Worm (Caenorhabditis elegans) whole organism, L4 larva: ENCODE data around the gene his-8.

Source experiments
- F49E8.2 ChIP-seq: sonication (generic microtip); optimal IDR thresholded peaks from 2 replicates; lab custom pipeline; 2016; ENCODE audit warnings: missing compliant biosample characterization, mild to moderate bottlenecking, missing genetic modification characterization, borderline replicate concordance
- T26A8.4 ChIP-seq: fragments of 200-800 bp; sonication (Bioruptor generic); IDR thresholded peaks from 2 replicates; pipeline ENCODE4 v1.3.6; 2022; ENCODE audit warnings: missing genetic modification characterization, missing compliant biosample characterization
- Y75B8A.6 ChIP-seq: fragments of 200-800 bp; sonication (Bioruptor generic); IDR thresholded peaks from 2 replicates; pipeline ENCODE4 v1.3.6; 2022; ENCODE audit warnings: missing genetic modification reagents, missing genetic modification characterization, missing compliant biosample characterization
- ZK546.5 ChIP-seq, 2 experiments: sonication (generic microtip); optimal IDR thresholded peaks; 2 replicates each; lab custom pipeline; 2017; ENCODE audit warnings: missing biosample characterization in 2 of 2, missing genetic modification characterization in 2 of 2
- ceh-20 ChIP-seq: fragments of 200-800 bp; sonication (Bioruptor generic); IDR thresholded peaks from 2 replicates; pipeline ENCODE4 v1.3.6; 2022; ENCODE audit warnings: missing genetic modification reagents, missing genetic modification characterization, missing compliant biosample characterization
- ceh-28 ChIP-seq: fragments of 150-350 bp; optimal IDR thresholded peaks from 2 replicates; lab custom pipeline; 2014; ENCODE audit warnings: missing biosample characterization, missing genetic modification reagents, missing genetic modification characterization
- ceh-32 ChIP-seq: sonication (generic microtip); optimal IDR thresholded peaks from 2 replicates; lab custom pipeline; 2016; ENCODE audit warnings: mild to moderate bottlenecking, missing genetic modification characterization, missing compliant biosample characterization; ENCODE audit not compliant: poor library complexity
- ceh-82 ChIP-seq: sonication (generic microtip); optimal IDR thresholded peaks from 2 replicates; lab custom pipeline; 2017; ENCODE audit warnings: missing biosample characterization, missing genetic modification characterization
- cey-2 ChIP-seq: sonication (generic microtip); optimal IDR thresholded peaks from 3 replicates; lab custom pipeline; 2017; ENCODE audit warnings: missing genetic modification characterization, mild to moderate bottlenecking, missing compliant biosample characterization, antibody characterized with exemption, borderline replicate concordance; ENCODE audit not compliant: insufficient read depth
- ctbp-1 ChIP-seq: fragments of 200-800 bp; sonication (Bioruptor generic); IDR thresholded peaks from 2 replicates; pipeline ENCODE4 v1.3.6; 2022; ENCODE audit warnings: missing genetic modification reagents, missing genetic modification characterization, missing compliant biosample characterization
- daf-12 ChIP-seq: fragments of 150-350 bp; optimal IDR thresholded peaks from 2 replicates; lab custom pipeline; 2014; ENCODE audit warnings: missing biosample characterization, missing genetic modification reagents, missing genetic modification characterization
- daf-16 ChIP-seq, 3 experiments: sonication (generic microtip); optimal IDR thresholded peaks; 2 replicates each; lab custom pipeline; 2016 to 2017; ENCODE audit warnings: missing genetic modification characterization in 3 of 3, missing genetic modification reagents in 3 of 3, mild to moderate bottlenecking in 2 of 3, missing compliant biosample characterization in 2 of 3, missing biosample characterization in 1 of 3, moderate library complexity in 1 of 3
- daf-19 ChIP-seq: fragments of 200-800 bp; sonication (Bioruptor generic); conservative IDR thresholded peaks from 2 replicates; pipeline ENCODE4 v1.3.6; 2022; ENCODE audit warnings: missing genetic modification characterization, missing compliant biosample characterization
- daf-8 ChIP-seq: fragments of 200-800 bp; sonication (Bioruptor generic); IDR thresholded peaks from 2 replicates; pipeline ENCODE4 v1.3.6; 2022; ENCODE audit warnings: missing genetic modification characterization, missing compliant biosample characterization
- duxl-1 ChIP-seq: sonication (generic microtip); optimal IDR thresholded peaks from 2 replicates; lab custom pipeline; 2016; ENCODE audit warnings: mild to moderate bottlenecking, missing genetic modification characterization, moderate library complexity, missing compliant biosample characterization; ENCODE audit not compliant: poor library complexity
- dve-1 ChIP-seq: sonication (generic microtip); optimal IDR thresholded peaks from 2 replicates; lab custom pipeline; 2017; ENCODE audit warnings: antibody characterized with exemption, mild to moderate bottlenecking, missing genetic modification characterization, missing compliant biosample characterization; ENCODE audit not compliant: insufficient read depth
- egl-27 ChIP-seq: sonication (generic microtip); optimal IDR thresholded peaks from 3 replicates; lab custom pipeline; 2017; ENCODE audit warnings: missing biosample characterization, missing genetic modification reagents, missing genetic modification characterization
- fkh-10 ChIP-seq: fragments of 150-350 bp; optimal IDR thresholded peaks from 2 replicates; lab custom pipeline; 2014; ENCODE audit warnings: missing biosample characterization, missing genetic modification reagents, missing genetic modification characterization
- hlh-30 ChIP-seq: sonication (generic microtip); optimal IDR thresholded peaks from 2 replicates; lab custom pipeline; 2017; ENCODE audit warnings: antibody characterized with exemption, mild to moderate bottlenecking, missing genetic modification characterization, missing compliant biosample characterization; ENCODE audit not compliant: insufficient read depth
- jun-1 ChIP-seq: fragments of 150-350 bp; optimal IDR thresholded peaks from 2 replicates; lab custom pipeline; 2014; ENCODE audit warnings: missing biosample characterization, missing genetic modification reagents, missing genetic modification characterization
- lim-7 ChIP-seq: fragments of 200-800 bp; sonication (Bioruptor generic); IDR thresholded peaks from 2 replicates; pipeline ENCODE4 v1.3.6; 2022; ENCODE audit warnings: missing genetic modification characterization, missing compliant biosample characterization
- lin-1 ChIP-seq: fragments of 200-800 bp; sonication (Bioruptor generic); IDR thresholded peaks from 2 replicates; pipeline ENCODE4 v1.3.6; 2022; ENCODE audit warnings: missing genetic modification reagents, missing genetic modification characterization, missing compliant biosample characterization
- lin-13 ChIP-seq: fragments of 150-350 bp; optimal IDR thresholded peaks from 2 replicates; lab custom pipeline; 2014; ENCODE audit warnings: missing biosample characterization, missing genetic modification reagents, missing genetic modification characterization
- lin-15B ChIP-seq: fragments of 150-350 bp; sonication (generic microtip); optimal IDR thresholded peaks from 3 replicates; lab custom pipeline; 2014; ENCODE audit warnings: missing biosample characterization, missing genetic modification characterization
- lin-29 ChIP-seq: fragments of 200-800 bp; sonication (Bioruptor generic); IDR thresholded peaks from 2 replicates; pipeline ENCODE4 v1.3.6; 2022; ENCODE audit warnings: missing genetic modification reagents, missing genetic modification characterization, missing compliant biosample characterization
- lin-38 ChIP-seq: fragments of 200-800 bp; sonication (Bioruptor generic); IDR thresholded peaks from 2 replicates; pipeline ENCODE4 v1.3.6; 2022; ENCODE audit warnings: missing genetic modification reagents, missing genetic modification characterization, missing compliant biosample characterization
- lin-39 ChIP-seq: fragments of 150-350 bp; optimal IDR thresholded peaks from 2 replicates; lab custom pipeline; 2014; ENCODE audit warnings: missing biosample characterization, missing genetic modification reagents, missing genetic modification characterization
- lir-3 ChIP-seq: sonication (generic microtip); optimal IDR thresholded peaks from 2 replicates; lab custom pipeline; 2016; ENCODE audit warnings: mild to moderate bottlenecking, missing genetic modification characterization, missing compliant biosample characterization
- mdt-29 ChIP-seq: fragments of 200-800 bp; sonication (Bioruptor generic); IDR thresholded peaks from 2 replicates; pipeline ENCODE4 v1.3.6; 2022; ENCODE audit warnings: missing genetic modification reagents, missing genetic modification characterization, missing compliant biosample characterization
- mes-2 ChIP-seq: sonication (generic microtip); optimal IDR thresholded peaks from 2 replicates; lab custom pipeline; 2016; ENCODE audit warnings: missing genotype, mild to moderate bottlenecking, missing genetic modification characterization, missing compliant biosample characterization; ENCODE audit not compliant: poor library complexity, severe bottlenecking
- nhr-102 ChIP-seq: sonication (generic microtip); optimal IDR thresholded peaks from 2 replicates; lab custom pipeline; 2016; ENCODE audit warnings: mild to moderate bottlenecking, missing genetic modification characterization, moderate library complexity, missing compliant biosample characterization
- nhr-25 ChIP-seq: sonication (generic microtip); optimal IDR thresholded peaks from 2 replicates; lab custom pipeline; 2017; ENCODE audit warnings: missing genetic modification characterization, mild to moderate bottlenecking, missing compliant biosample characterization, antibody characterized with exemption, moderate library complexity, borderline replicate concordance; ENCODE audit not compliant: insufficient read depth
- nhr-28 ChIP-seq: fragments of 150-350 bp; optimal IDR thresholded peaks from 2 replicates; lab custom pipeline; 2014; ENCODE audit warnings: missing biosample characterization, missing genetic modification characterization
- nhr-42 ChIP-seq: fragments of 200-800 bp; sonication (Bioruptor generic); IDR thresholded peaks from 2 replicates; pipeline ENCODE4 v1.3.6; 2022; ENCODE audit warnings: missing genetic modification characterization, missing compliant biosample characterization
- nhr-48 ChIP-seq: sonication (generic microtip); optimal IDR thresholded peaks from 2 replicates; lab custom pipeline; 2016; ENCODE audit warnings: mild to moderate bottlenecking, missing genetic modification characterization, missing compliant biosample characterization
- nhr-6 ChIP-seq: fragments of 150-350 bp; optimal IDR thresholded peaks from 2 replicates; lab custom pipeline; 2014; ENCODE audit warnings: missing biosample characterization, missing genetic modification characterization
- nhr-76 ChIP-seq: fragments of 150-350 bp; optimal IDR thresholded peaks from 2 replicates; lab custom pipeline; 2014; ENCODE audit warnings: missing biosample characterization, missing genetic modification characterization
- php-3 ChIP-seq: fragments of 200-800 bp; sonication (Bioruptor generic); IDR thresholded peaks from 2 replicates; pipeline ENCODE4 v1.3.6; 2022; ENCODE audit warnings: missing genetic modification reagents, missing genetic modification characterization, missing compliant biosample characterization
- saeg-2 ChIP-seq: fragments of 200-800 bp; sonication (Bioruptor generic); IDR thresholded peaks from 2 replicates; pipeline ENCODE4 v1.3.6; 2022; ENCODE audit warnings: missing genetic modification reagents, missing genetic modification characterization, missing compliant biosample characterization
- sdz-12 ChIP-seq: fragments of 200-800 bp; sonication (Bioruptor generic); optimal IDR thresholded peaks from 2 replicates; lab custom pipeline; 2018; ENCODE audit warnings: mild to moderate bottlenecking, missing genetic modification characterization, missing compliant biosample characterization
- set-16 ChIP-seq: fragments of 200-800 bp; sonication (Bioruptor generic); IDR thresholded peaks from 2 replicates; pipeline ENCODE4 v1.3.6; 2022; ENCODE audit warnings: missing genetic modification reagents, missing genetic modification characterization, missing compliant biosample characterization
- skn-1 ChIP-seq: fragments of 150-350 bp; optimal IDR thresholded peaks from 2 replicates; lab custom pipeline; 2014; ENCODE audit warnings: missing biosample characterization, missing genetic modification characterization
- spr-3 ChIP-seq: fragments of 200-800 bp; sonication (Bioruptor generic); optimal IDR thresholded peaks from 2 replicates; lab custom pipeline; 2018; ENCODE audit warnings: mild to moderate bottlenecking, missing genetic modification characterization, missing compliant biosample characterization
- tra-1 ChIP-seq: fragments of 200-800 bp; sonication (Bioruptor generic); IDR thresholded peaks from 2 replicates; pipeline ENCODE4 v1.3.6; 2022; ENCODE audit warnings: missing genetic modification reagents, missing genetic modification characterization, missing compliant biosample characterization
- unc-130 ChIP-seq: sonication (generic microtip); optimal IDR thresholded peaks from 2 replicates; lab custom pipeline; 2016; ENCODE audit warnings: missing genetic modification reagents, missing genetic modification characterization, missing compliant biosample characterization
- unc-62 ChIP-seq, 3 experiments: fragments of 150-350 bp in 1 of 3; sonication (generic microtip); optimal IDR thresholded peaks in 2 of 3; peaks in 1 of 3; 1 replicate in 1 of 3; 2 replicates in 2 of 3; lab custom pipeline; 2014 to 2017; ENCODE audit warnings: missing biosample characterization in 3 of 3, missing genetic modification characterization in 3 of 3, missing genetic modification reagents in 3 of 3, missing genotype in 1 of 3
- vab-7 ChIP-seq: fragments of 200-800 bp; sonication (Bioruptor generic); IDR thresholded peaks from 2 replicates; pipeline ENCODE4 v1.3.6; 2022; ENCODE audit warnings: missing genetic modification reagents, missing genetic modification characterization, missing compliant biosample characterization
- zag-1 ChIP-seq: fragments of 150-350 bp; optimal IDR thresholded peaks from 2 replicates; lab custom pipeline; 2014; ENCODE audit warnings: missing biosample characterization, missing genetic modification characterization
- ztf-7 ChIP-seq: fragments of 150-350 bp; optimal IDR thresholded peaks from 2 replicates; lab custom pipeline; 2014; ENCODE audit warnings: missing biosample characterization, missing genetic modification characterization

Gene his-8

DNA sequence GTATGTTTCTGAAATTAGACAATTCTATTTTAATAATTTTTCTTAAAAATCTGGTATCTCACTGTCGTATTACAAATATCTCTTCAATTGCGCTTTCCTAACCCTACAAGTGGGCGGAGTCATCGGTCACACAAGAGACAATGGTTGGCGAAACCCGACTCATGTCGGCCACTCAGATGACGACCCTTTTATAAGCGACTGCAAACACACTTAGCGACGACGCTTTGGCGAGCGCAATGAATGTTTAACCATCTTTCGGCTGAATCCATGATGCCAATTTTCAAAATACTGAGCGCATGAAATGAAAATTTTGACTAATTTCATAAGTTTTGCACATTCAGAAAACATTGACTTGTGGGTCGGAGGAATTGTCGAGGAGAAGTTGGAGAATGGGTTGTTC lies 32.5 kb downstream of the his-8 start (continued):
- no peak for TF ChIP-seq fkh-10 (GFP tag; lab: Kevin White, UChicago)
- TF ChIP-seq nhr-28, result peak; percentile 65
- TF ChIP-seq nhr-6 (tag; lab: Kevin White, UChicago), result peak; percentile 82
- TF ChIP-seq set-16 (GFP tag; lab: Robert Waterston, UW), result no peak; the same call in 1 of the 2 replicates
- peak; percentile 97 for TF ChIP-seq nhr-102 (tag; lab: Kevin White, UChicago)
- peak; percentile 96 for TF ChIP-seq mes-2 (tag; lab: Kevin White, UChicago)
- peak; percentile 87 for TF ChIP-seq ceh-32
- TF ChIP-seq hlh-30 (tag; lab: Kevin White, UChicago), result peak; percentile 70
- TF ChIP-seq ceh-20 (GFP tag; lab: Robert Waterston, UW), result peak; percentile 97
- TF ChIP-seq egl-27 (tag; lab: Kevin White, UChicago), result no peak
- peak; percentile 95 for TF ChIP-seq lin-38
- no peak for TF ChIP-seq cey-2 (tag; lab: Kevin White, UChicago)
- TF ChIP-seq T26A8.4, result peak; percentile 99
- TF ChIP-seq lim-7 (GFP tag; lab: Robert Waterston, UW), result peak; percentile 100
- TF ChIP-seq F49E8.2 (tag; lab: Kevin White, UChicago), result peak; percentile 98
- peak; percentile 98 for TF ChIP-seq nhr-42 (GFP tag; lab: Robert Waterston, UW)
- TF ChIP-seq Y75B8A.6, result peak; percentile 99
- peak; percentile 90 for TF ChIP-seq dve-1 (tag; lab: Kevin White, UChicago)
- peak; percentile 95 for TF ChIP-seq lir-3 (tag; lab: Kevin White, UChicago)
- TF ChIP-seq duxl-1 (tag; lab: Kevin White, UChicago), result peak; percentile 98
- peak; percentile 100 for TF ChIP-seq daf-19 (GFP tag; lab: Robert Waterston, UW)
- peak; percentile 92 for TF ChIP-seq nhr-48
- TF ChIP-seq vab-7, result peak; percentile 99
- no peak for TF ChIP-seq skn-1
- no peak for TF ChIP-seq ceh-28 (tag; lab: Kevin White, UChicago)
- TF ChIP-seq sdz-12, result peak; percentile 99
- peak; percentile 99 for TF ChIP-seq saeg-2
- peak; percentile 99 for TF ChIP-seq spr-3 (GFP tag; lab: Kevin White, UChicago)
- TF ChIP-seq zag-1, result peak; percentile 40
- peak; percentile 94 for TF ChIP-seq unc-130 (GFP tag; lab: Kevin White, UChicago)
- TF ChIP-seq ceh-82, result peak; percentile 48
- TF ChIP-seq nhr-76 (tag; lab: Kevin White, UChicago), result no peak
- TF ChIP-seq lin-15B, result peak; percentile 60
- TF ChIP-seq ztf-7 (tag; lab: Kevin White, UChicago), result peak; percentile 95
- peak; percentile 96 for TF ChIP-seq mdt-29 (GFP tag; lab: Robert Waterston, UW)
- TF ChIP-seq lin-39 (tag; lab: Kevin White, UChicago), result no peak
- peak; percentile 96 to 98 for TF ChIP-seq daf-16 (GFP tag; optimal IDR thresholded peaks at IDR 0.05; lab: Kevin White, UChicago)
- TF ChIP-seq daf-16 (tag; optimal IDR thresholded peaks at IDR 0.05; lab: Kevin White, UChicago), result peak; percentile 84
- TF ChIP-seq nhr-25 (tag; lab: Kevin White, UChicago), result peak; percentile 30
- no peak for TF ChIP-seq unc-62 (GFP tag; optimal IDR thresholded peaks at IDR 0.05 in 1 of 2; lab: Kevin White, UChicago)
- no peak for TF ChIP-seq unc-62 (tag; optimal IDR thresholded peaks at IDR 0.05; lab: Kevin White, UChicago)
- peak; percentile 99 for TF ChIP-seq lin-1
- peak; percentile 99 for TF ChIP-seq tra-1 (GFP tag; lab: Robert Waterston, UW)
- TF ChIP-seq ZK546.5 (tag; optimal IDR thresholded peaks at IDR 0.05; lab: Kevin White, UChicago), result no peak
- TF ChIP-seq php-3 (GFP tag; lab: Robert Waterston, UW), result peak; percentile 99
- no peak for TF ChIP-seq daf-12
- peak; percentile 98 for TF ChIP-seq daf-8 (GFP tag; lab: Robert Waterston, UW)
- peak; percentile 89 for TF ChIP-seq jun-1
- TF ChIP-seq ctbp-1 (GFP tag; lab: Robert Waterston, UW), result peak; percentile 99
- peak; percentile 78 for TF ChIP-seq lin-13 (GFP tag; lab: Kevin White, UChicago)
- TF ChIP-seq lin-29 (GFP tag; lab: Robert Waterston, UW), result peak; percentile 96
